Fruit fly (Drosophila melanogaster) whole organism, prepupa: Measurements from ENCODE around the gene Gr28b.
A peak's percentile ranks its signal among the peaks of the same experiment; 100 is the strongest.

Experiments
- CG10631 ChIP-seq: fragments of 200-800 bp; sonication (Bioruptor generic); optimal IDR thresholded peaks from 2 replicates; lab custom pipeline; 2016; ENCODE audit warnings: missing biosample characterization, missing genetic modification characterization
- CG10669 ChIP-seq: fragments of 200-800 bp; sonication (Bioruptor generic); optimal IDR thresholded peaks from 3 replicates; lab custom pipeline; 2018; ENCODE audit warnings: missing biosample characterization, mild to moderate bottlenecking, missing genetic modification characterization, moderate library complexity
- CG4318 ChIP-seq: fragments of 200-800 bp; sonication (Bioruptor generic); optimal IDR thresholded peaks from 3 replicates; lab custom pipeline; 2017; ENCODE audit warnings: missing biosample characterization, mild to moderate bottlenecking, missing genetic modification characterization
- CG8632 ChIP-seq: fragments of 200-800 bp; sonication (Bioruptor generic); optimal IDR thresholded peaks from 3 replicates; lab custom pipeline; 2016; ENCODE audit warnings: missing biosample characterization, missing genetic modification characterization
- Eip78C ChIP-seq: fragments of 200-800 bp; sonication (Bioruptor generic); peaks from one replicate; lab custom pipeline; 2016; ENCODE audit warnings: missing biosample characterization, missing genetic modification characterization
- Eip93F ChIP-seq: fragments of 200-800 bp; sonication (Bioruptor generic); optimal IDR thresholded peaks from 2 replicates; lab custom pipeline; 2016; ENCODE audit warnings: missing biosample characterization, mild to moderate bottlenecking, missing genetic modification characterization
- Ets96B ChIP-seq: fragments of 200-800 bp; optimal IDR thresholded peaks from 2 replicates; lab custom pipeline; 2019; ENCODE audit warnings: missing biosample characterization, mild to moderate bottlenecking, missing genetic modification characterization, moderate library complexity
- Gug ChIP-seq: fragments of 200-800 bp; sonication (Bioruptor generic); IDR thresholded peaks from 2 replicates; pipeline ENCODE4 v1.3.6; 2022; ENCODE audit warnings: missing biosample characterization, missing genetic modification characterization
- Hr39 ChIP-seq: fragments of 200-800 bp; sonication (Bioruptor generic); optimal IDR thresholded peaks from 2 replicates; lab custom pipeline; 2016; ENCODE audit warnings: missing biosample characterization, missing genetic modification characterization
- esn ChIP-seq: fragments of 200-800 bp; sonication (Bioruptor generic); optimal IDR thresholded peaks from 2 replicates; lab custom pipeline; 2016; ENCODE audit warnings: missing biosample characterization, mild to moderate bottlenecking, missing genetic modification characterization, moderate library complexity
- fkh ChIP-seq: fragments of 200-800 bp; sonication (Bioruptor generic); optimal IDR thresholded peaks from 3 replicates; lab custom pipeline; 2017; ENCODE audit warnings: missing biosample characterization, mild to moderate bottlenecking, missing genetic modification characterization, moderate library complexity

- TF ChIP-seq CG4318 (GFP tag; lab: Kevin White, UChicago) (no peak), CG10631 (GFP tag; lab: Kevin White, UChicago) (no peak), CG8632 (GFP tag; lab: Kevin White, UChicago) (no peak), CG10669 (no peak), Ets96B (tag; lab: Kevin White, UChicago) (no peak), esn (GFP tag; lab: Kevin White, UChicago) (no peak), fkh (no peak), Eip93F (GFP tag; lab: Kevin White, UChicago) (peak; percentile 84), Eip78C (GFP tag; lab: Kevin White, UChicago) (peak; percentile 66), Hr39 (GFP tag; lab: Kevin White, UChicago) (no peak), Gug (no peak)
Measured at dm6 chr2L:7433337-7433956, 28.6 kb downstream of the Gr28b start, which contains the start of gene CG5958.
